Fruit fly (Drosophila melanogaster) whole organism, wandering third instar larva: ENCODE results near the gene CG14075.
A peak's percentile ranks its signal among the peaks of the same experiment; 100 is the strongest.

ENCODE experiments used
- Abd-B ChIP-seq: fragments of >200 bp; optimal IDR thresholded peaks from 2 replicates; lab custom pipeline; 2017; ENCODE audit warnings: missing biosample characterization, missing genetic modification characterization
- GATAd ChIP-seq: sonication (Bioruptor generic); optimal IDR thresholded peaks from 2 replicates; lab custom pipeline; 2016; ENCODE audit warnings: missing biosample characterization, missing genetic modification characterization
- Jra ChIP-seq: sonication (Bioruptor generic); optimal IDR thresholded peaks from 2 replicates; lab custom pipeline; 2016; ENCODE audit warnings: missing biosample characterization, missing genetic modification characterization
- Myc ChIP-seq: fragments of >200 bp; optimal IDR thresholded peaks from 2 replicates; lab custom pipeline; 2017
- N ChIP-seq: fragments of >200 bp; optimal IDR thresholded peaks from 2 replicates; lab custom pipeline; 2018; ENCODE audit warnings: missing biosample characterization, missing external identifiers, missing genetic modification characterization
- OdsH ChIP-seq: fragments of 200-800 bp; sonication (Bioruptor generic); optimal IDR thresholded peaks from 2 replicates; lab custom pipeline; 2016; ENCODE audit warnings: missing biosample characterization, mild to moderate bottlenecking, missing genetic modification characterization
- br ChIP-seq: fragments of 200-800 bp; sonication (Bioruptor generic); optimal IDR thresholded peaks from 2 replicates; lab custom pipeline; 2016; ENCODE audit warnings: missing biosample characterization, missing genetic modification characterization
- foxo ChIP-seq, 2 experiments: fragments of 200-800 bp; sonication (Bioruptor generic); optimal IDR thresholded peaks; 2 replicates in 1 of 2; 3 replicates in 1 of 2; lab custom pipeline; 2016 to 2017; ENCODE audit warnings: missing biosample characterization in 2 of 2, missing genetic modification characterization in 2 of 2
- fru ChIP-seq: fragments of 200-800 bp; sonication (Bioruptor generic); optimal IDR thresholded peaks from 3 replicates; lab custom pipeline; 2016; ENCODE audit warnings: missing biosample characterization, mild to moderate bottlenecking, missing genetic modification characterization
- h ChIP-seq: fragments of 200-800 bp; sonication (Bioruptor generic); optimal IDR thresholded peaks from 3 replicates; lab custom pipeline; 2016; ENCODE audit warnings: missing biosample characterization, mild to moderate bottlenecking, missing genetic modification characterization
- psq ChIP-seq: fragments of 200-800 bp; sonication (Bioruptor generic); optimal IDR thresholded peaks from 3 replicates; lab custom pipeline; 2017; ENCODE audit warnings: missing biosample characterization, mild to moderate bottlenecking, missing genetic modification characterization, moderate library complexity

dm6 chr3L:18996030-18996773 lies 11.4 kb downstream of the CG14075 start:
- TF ChIP-seq GATAd (GFP tag; lab: Kevin White, UChicago) (no peak), Abd-B (no peak), Jra (GFP tag; lab: Kevin White, UChicago) (no peak), fru (GFP tag; lab: Kevin White, UChicago) (peak; percentile 41), br (peak; percentile 87), OdsH (peak; percentile 70), psq (GFP tag; lab: Kevin White, UChicago) (peak; percentile 93), N (no peak), Myc (lab: Kevin White, UChicago) (no peak), foxo (GFP tag; optimal IDR thresholded peaks at IDR 0.05; lab: Kevin White, UChicago) (peak in 1 of 2 experiments; percentile 73), h (GFP tag; lab: Kevin White, UChicago) (peak; percentile 59)
